Worm (Caenorhabditis elegans): ENCODE measurements around the gene fcd-2.

fcd-2 gene

ce11 chrIV:15011169-15011568 lies 14.3 kb upstream of the fcd-2 start (continued):
- TF ChIP-seq egl-18 (GFP tag; IDR thresholded peaks at IDR 0.05), result no peak
- peak; percentile 26 for TF ChIP-seq dpff-1 (tag; optimal IDR thresholded peaks at IDR 0.05)
- TF ChIP-seq Y53G8AR.9 (GFP tag; conservative IDR thresholded peaks at IDR 0.05), result no peak
- no peak for TF ChIP-seq snpc-1.1 (tag; optimal IDR thresholded peaks at IDR 0.05; ENCODE audit: insufficient read depth)
- no peak for TF ChIP-seq somi-1 (GFP tag; optimal IDR thresholded peaks at IDR 0.05)
- no peak for TF ChIP-seq ztf-26 (tag; optimal IDR thresholded peaks at IDR 0.05)
- no peak for TF ChIP-seq dpl-1 (GFP tag; optimal IDR thresholded peaks at IDR 0.05)
- no peak for TF ChIP-seq aptf-3 (GFP tag; IDR thresholded peaks at IDR 0.05)

ce11 chrIV:15012154-15012892 lies 13.2 kb upstream of the fcd-2 start:
- TF ChIP-seq madf-6 (GFP tag; IDR thresholded peaks at IDR 0.05) (no peak), egrh-3 (GFP tag; IDR thresholded peaks at IDR 0.05) (peak; percentile 31; the same call in 1 of the 2 replicates), cebp-1 (GFP tag; IDR thresholded peaks at IDR 0.05) (no peak), cebp-1 (tag; optimal IDR thresholded peaks at IDR 0.05) (peak; percentile 3), ztf-18 (tag; optimal IDR thresholded peaks at IDR 0.05) (peak; percentile 24), attf-6 (GFP tag; IDR thresholded peaks at IDR 0.05) (peak; percentile 66; the same call in 1 of the 2 replicates), zfh-2 (GFP tag; conservative IDR thresholded peaks at IDR 0.05) (peak; percentile 68), snpc-4 (GFP tag; optimal IDR thresholded peaks at IDR 0.05) (peak; percentile 14), snpc-4 (tag; optimal IDR thresholded peaks at IDR 0.05) (peak in 2 of 4 experiments; percentile 44 to 84), sdz-38 (tag; optimal IDR thresholded peaks at IDR 0.05) (no peak)

- TF ChIP-seq F33H1.4 (GFP tag; IDR thresholded peaks at IDR 0.05), result no peak
- TF ChIP-seq Y79H2A.3 (GFP tag; conservative IDR thresholded peaks at IDR 0.05), result no peak
- no peak for TF ChIP-seq B0336.3 (GFP tag; IDR thresholded peaks at IDR 0.05)
- TF ChIP-seq K11D2.4 (GFP tag; IDR thresholded peaks at IDR 0.05), result no peak
- no peak for TF ChIP-seq nhr-90 (tag; optimal IDR thresholded peaks at IDR 0.05)
Observed at ce11 chrIV:15013083-15013482, 12.4 kb upstream of the fcd-2 start, which contains the start of gene qars-1. Gene qars-1, minus strand, starts transcription at chrIV:15013183.

DNA sequence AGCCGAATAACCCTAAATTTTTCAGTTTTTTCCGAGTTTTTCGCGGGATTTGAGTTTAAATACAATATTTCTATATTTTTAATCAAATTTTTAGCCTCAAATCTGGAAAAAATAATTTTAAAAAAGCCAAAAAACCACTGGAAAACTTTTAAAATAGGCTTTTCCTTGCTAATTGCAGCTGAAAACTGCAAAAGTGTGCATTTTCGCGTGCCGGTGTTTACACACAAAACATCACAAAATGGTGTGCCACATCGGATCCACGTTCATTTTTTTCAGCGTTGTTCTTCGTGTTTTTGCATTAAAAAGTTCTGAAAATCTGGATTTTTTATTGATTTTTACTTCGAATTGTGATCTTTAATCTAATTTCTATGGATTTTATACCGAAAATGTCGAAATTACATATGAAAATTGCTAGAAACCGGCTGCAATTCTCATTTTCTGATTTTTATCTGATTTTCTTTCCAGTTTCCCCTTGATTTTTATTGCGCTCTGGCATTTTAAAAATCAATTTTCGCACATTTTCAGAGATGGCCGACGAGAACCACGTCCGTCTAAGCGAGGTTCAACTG lies 11.9 kb upstream of the fcd-2 start, which contains the start of gene Y41E3.7:
Gene Y41E3.7 (plus strand): TSS at position 519 of the 569 bp plus-strand sequence.
- TF ChIP-seq rpc-1 (optimal IDR thresholded peaks at IDR 0.05) (no peak), rpc-1 (tag; optimal IDR thresholded peaks at IDR 0.05) (no peak), lin-35 (GFP tag; optimal IDR thresholded peaks at IDR 0.05) (peak in 1 of 3 experiments; percentile 13), Y53F4B.3 (GFP tag; IDR thresholded peaks at IDR 0.05) (no peak), ztf-22 (GFP tag; optimal IDR thresholded peaks at IDR 0.05) (no peak), mxl-1 (tag; optimal IDR thresholded peaks at IDR 0.05) (no peak), tbp1 (GFP tag; optimal IDR thresholded peaks at IDR 0.05) (peak; percentile 12), cebp-1 (GFP tag; IDR thresholded peaks at IDR 0.05) (no peak), cebp-1 (tag; optimal IDR thresholded peaks at IDR 0.05) (no peak), B0261.1 (tag; optimal IDR thresholded peaks at IDR 0.05) (no peak), snpc-4 (GFP tag; optimal IDR thresholded peaks at IDR 0.05) (no peak), snpc-4 (tag; optimal IDR thresholded peaks at IDR 0.05) (peak in 2 of 4 experiments; percentile 42 to 81), snpc-3.4 (tag; optimal IDR thresholded peaks at IDR 0.05) (peak; percentile 9)

All from whole organism, young adult.